Fruit fly (Drosophila melanogaster) whole organism, embryonic: Measurements from ENCODE around the gene Uev1A.

Experiments
- Abd-B ChIP-seq: fragments of 200-800 bp; sonication (Bioruptor generic); optimal IDR thresholded peaks from 2 replicates; lab custom pipeline; 2018; ENCODE audit warnings: missing biosample characterization, mild to moderate bottlenecking, missing genetic modification characterization, moderate library complexity
- Asciz ChIP-seq: fragments of 200-800 bp; sonication (Bioruptor generic); optimal IDR thresholded peaks from 2 replicates; lab custom pipeline; 2017; ENCODE audit warnings: missing biosample characterization, mild to moderate bottlenecking, missing genetic modification characterization, missing genetic modification reagents
- Atf3 ChIP-seq: fragments of 200-800 bp; sonication (Bioruptor generic); optimal IDR thresholded peaks from 3 replicates; lab custom pipeline; 2016; ENCODE audit warnings: missing biosample characterization, missing genetic modification characterization
- CG10209 ChIP-seq: fragments of 200-800 bp; sonication (Bioruptor generic); optimal IDR thresholded peaks from 3 replicates; lab custom pipeline; 2017; ENCODE audit warnings: missing biosample characterization, mild to moderate bottlenecking, missing genetic modification characterization, missing genetic modification reagents
- CG10565 ChIP-seq: fragments of 200-800 bp; sonication (Bioruptor generic); optimal IDR thresholded peaks from 3 replicates; lab custom pipeline; 2016; ENCODE audit warnings: missing biosample characterization, mild to moderate bottlenecking, missing genetic modification characterization
- CG10979 ChIP-seq: fragments of 200-800 bp; sonication (Bioruptor generic); optimal IDR thresholded peaks from 2 replicates; lab custom pipeline; 2018; ENCODE audit warnings: missing biosample characterization, mild to moderate bottlenecking, missing genetic modification characterization, moderate library complexity
- CG1603 ChIP-seq: fragments of 200-800 bp; sonication (Bioruptor generic); optimal IDR thresholded peaks from 2 replicates; lab custom pipeline; 2019; ENCODE audit warnings: missing biosample characterization, mild to moderate bottlenecking, missing genetic modification characterization, moderate library complexity
- CG16779 ChIP-seq: fragments of 200-800 bp; sonication (Bioruptor generic); IDR thresholded peaks from 2 replicates; pipeline ENCODE4 v1.3.6; 2022; ENCODE audit warnings: missing biosample characterization, missing genetic modification characterization
- CG17359 ChIP-seq: fragments of 200-800 bp; sonication (Bioruptor generic); optimal IDR thresholded peaks from 3 replicates; lab custom pipeline; 2018; ENCODE audit warnings: missing biosample characterization, mild to moderate bottlenecking, missing genetic modification characterization, moderate library complexity
- CG2199 ChIP-seq: fragments of 200-800 bp; sonication (Bioruptor generic); IDR thresholded peaks from 3 replicates; pipeline ENCODE4 v1.3.6; 2022; ENCODE audit warnings: missing biosample characterization, missing genetic modification characterization
- CG2202 ChIP-seq: fragments of 200-800 bp; sonication (Bioruptor generic); optimal IDR thresholded peaks from 2 replicates; lab custom pipeline; 2018; ENCODE audit warnings: missing biosample characterization, mild to moderate bottlenecking, missing genetic modification characterization
- CG3838 ChIP-seq: fragments of 200-800 bp; sonication (Bioruptor generic); optimal IDR thresholded peaks from 3 replicates; lab custom pipeline; 2016; ENCODE audit warnings: missing biosample characterization, missing genetic modification characterization
- CG4282 ChIP-seq: fragments of 200-800 bp; sonication (Bioruptor generic); optimal IDR thresholded peaks from 2 replicates; lab custom pipeline; 2016; ENCODE audit warnings: missing biosample characterization, missing genetic modification characterization
- CG8765 ChIP-seq: fragments of 200-800 bp; sonication (Bioruptor generic); IDR thresholded peaks from 2 replicates; pipeline ENCODE4 v1.3.6; 2022; ENCODE audit warnings: missing biosample characterization, missing genetic modification characterization
- CG9932 ChIP-seq: fragments of 200-800 bp; sonication (Bioruptor generic); IDR thresholded peaks from 2 replicates; pipeline ENCODE4 v1.3.6; 2022; ENCODE audit warnings: missing biosample characterization, missing genetic modification characterization
- Chrac-16 ChIP-seq: fragments of 200-800 bp; sonication (Bioruptor generic); optimal IDR thresholded peaks from 3 replicates; lab custom pipeline; 2016; ENCODE audit warnings: missing biosample characterization, missing genetic modification characterization
- Dip2 ChIP-seq: fragments of 200-800 bp; sonication (Bioruptor generic); IDR thresholded peaks from 2 replicates; pipeline ENCODE4 v1.3.6; 2022; ENCODE audit warnings: missing biosample characterization, missing genetic modification characterization
- Drgx ChIP-seq: fragments of 200-800 bp; sonication (Bioruptor generic); IDR thresholded peaks from 2 replicates; pipeline ENCODE4 v1.3.6; 2022; ENCODE audit warnings: missing biosample characterization, missing genetic modification characterization
- Ets97D ChIP-seq: fragments of 200-800 bp; sonication (Bioruptor generic); optimal IDR thresholded peaks from 3 replicates; lab custom pipeline; 2016; ENCODE audit warnings: missing biosample characterization, missing genetic modification characterization
- Hr3 ChIP-seq: fragments of 200-800 bp; sonication (Bioruptor generic); optimal IDR thresholded peaks from 3 replicates; lab custom pipeline; 2016; ENCODE audit warnings: missing biosample characterization, missing genetic modification characterization
- Lhr ChIP-seq: fragments of 200-800 bp; sonication (Bioruptor generic); optimal IDR thresholded peaks from 3 replicates; lab custom pipeline; 2017; ENCODE audit warnings: mild to moderate bottlenecking, missing biosample characterization, missing genetic modification reagents, missing genetic modification characterization
- Nf-YA ChIP-seq: fragments of 200-800 bp; sonication (Bioruptor generic); IDR thresholded peaks from 2 replicates; pipeline ENCODE4 v1.3.6; 2022; ENCODE audit warnings: missing biosample characterization, missing genetic modification characterization
- Ravus ChIP-seq: fragments of 200-800 bp; sonication (Bioruptor generic); IDR thresholded peaks from 2 replicates; pipeline ENCODE4 v1.3.6; 2022; ENCODE audit warnings: missing biosample characterization, missing genetic modification characterization
- Ssrp ChIP-seq: fragments of 200-800 bp; sonication (Bioruptor generic); optimal IDR thresholded peaks from 2 replicates; lab custom pipeline; 2018; ENCODE audit warnings: missing biosample characterization, mild to moderate bottlenecking, missing genetic modification characterization, moderate library complexity
- Xrp1 ChIP-seq: fragments of 200-800 bp; sonication (Bioruptor generic); IDR thresholded peaks from 2 replicates; pipeline ENCODE4 v1.3.6; 2022; ENCODE audit warnings: missing biosample characterization, missing genetic modification characterization
- ac ChIP-seq: fragments of 200-800 bp; sonication (Bioruptor generic); optimal IDR thresholded peaks from 3 replicates; lab custom pipeline; 2017; ENCODE audit warnings: missing biosample characterization, mild to moderate bottlenecking, missing genetic modification characterization
- cg ChIP-seq: fragments of 200-800 bp; sonication (Bioruptor generic); optimal IDR thresholded peaks from 3 replicates; lab custom pipeline; 2019; ENCODE audit warnings: missing biosample characterization, mild to moderate bottlenecking, missing genetic modification characterization, moderate library complexity
- dm ChIP-seq: fragments of 200-800 bp; sonication (Bioruptor generic); optimal IDR thresholded peaks from 3 replicates; lab custom pipeline; 2016; ENCODE audit warnings: missing biosample characterization, missing genetic modification characterization
- dmrt11E ChIP-seq: fragments of 200-800 bp; sonication (Bioruptor generic); optimal IDR thresholded peaks from 3 replicates; lab custom pipeline; 2018; ENCODE audit warnings: missing biosample characterization, mild to moderate bottlenecking, missing genetic modification characterization, moderate library complexity
- dmrt99B ChIP-seq: fragments of 200-800 bp; sonication (Bioruptor generic); optimal IDR thresholded peaks from 2 replicates; lab custom pipeline; 2018; ENCODE audit warnings: missing biosample characterization, mild to moderate bottlenecking, missing genetic modification characterization, moderate library complexity
- esg ChIP-seq: fragments of 200-800 bp; sonication (Bioruptor generic); conservative IDR thresholded peaks from 2 replicates; pipeline ENCODE4 v1.3.6; 2022; ENCODE audit warnings: missing biosample characterization, missing genetic modification characterization
- gsb-n ChIP-seq: fragments of 200-800 bp; sonication (Bioruptor generic); optimal IDR thresholded peaks from 3 replicates; lab custom pipeline; 2018; ENCODE audit warnings: missing biosample characterization, mild to moderate bottlenecking, missing genetic modification characterization
- ham ChIP-seq: fragments of 200-800 bp; sonication (Bioruptor generic); IDR thresholded peaks from 2 replicates; pipeline ENCODE4 v1.3.6; 2022; ENCODE audit warnings: missing biosample characterization, missing genetic modification characterization
- jing ChIP-seq: fragments of 200-800 bp; sonication (Bioruptor generic); optimal IDR thresholded peaks from 2 replicates; lab custom pipeline; 2018; ENCODE audit warnings: missing biosample characterization, mild to moderate bottlenecking, missing genetic modification characterization
- kay ChIP-seq: fragments of 200-800 bp; sonication (Bioruptor generic); optimal IDR thresholded peaks from 2 replicates; lab custom pipeline; 2016; ENCODE audit warnings: missing biosample characterization, missing genetic modification characterization
- ken ChIP-seq: fragments of 200-800 bp; sonication (Bioruptor generic); IDR thresholded peaks from 3 replicates; pipeline ENCODE4 v1.3.6; 2022; ENCODE audit warnings: missing biosample characterization, missing genetic modification characterization
- kni ChIP-seq: fragments of 200-800 bp; sonication (Bioruptor generic); optimal IDR thresholded peaks from 3 replicates; lab custom pipeline; 2017; ENCODE audit warnings: mild to moderate bottlenecking, missing biosample characterization, missing genetic modification reagents, missing genetic modification characterization
- lmd ChIP-seq: fragments of 200-800 bp; sonication (Bioruptor generic); IDR thresholded peaks from 2 replicates; pipeline ENCODE4 v1.3.6; 2022; ENCODE audit warnings: missing biosample characterization, missing genetic modification characterization
- nom ChIP-seq: fragments of 200-800 bp; sonication (Bioruptor generic); optimal IDR thresholded peaks from 2 replicates; lab custom pipeline; 2017; ENCODE audit warnings: missing biosample characterization, missing genetic modification characterization, mild to moderate bottlenecking, moderate library complexity, missing genetic modification reagents
- onecut ChIP-seq: fragments of 200-800 bp; sonication (Bioruptor generic); IDR thresholded peaks from 2 replicates; pipeline ENCODE4 v1.3.6; 2022; ENCODE audit warnings: missing biosample characterization, missing genetic modification characterization
- peb ChIP-seq: fragments of 200-800 bp; sonication (Bioruptor generic); IDR thresholded peaks from 2 replicates; pipeline ENCODE4 v1.3.6; 2022; ENCODE audit warnings: missing biosample characterization, missing genetic modification characterization
- prd ChIP-seq, 3 experiments: fragments of >200 bp in 2 of 3; fragments of 200-800 bp in 1 of 3; sonication (Bioruptor generic) in 1 of 3; optimal IDR thresholded peaks in 2 of 3; IDR thresholded peaks in 1 of 3; 2 replicates in 2 of 3; 3 replicates in 1 of 3; pipeline versions ENCODE4 v1.3.6 to Lab custom; 2017 to 2022; ENCODE audit warnings: missing biosample characterization in 1 of 3, missing genetic modification characterization in 1 of 3
- slp2 ChIP-seq: fragments of 200-800 bp; sonication (Bioruptor generic); optimal IDR thresholded peaks from 2 replicates; lab custom pipeline; 2016; ENCODE audit warnings: missing biosample characterization, missing genetic modification characterization
- sob ChIP-seq: fragments of 200-800 bp; sonication (Bioruptor generic); IDR thresholded peaks from 2 replicates; pipeline ENCODE4 v1.3.6; 2022; ENCODE audit warnings: missing biosample characterization, missing genetic modification characterization
- toy ChIP-seq: fragments of 200-800 bp; sonication (Bioruptor generic); IDR thresholded peaks from 2 replicates; pipeline ENCODE4 v1.3.6; 2022; ENCODE audit warnings: missing biosample characterization, missing genetic modification characterization
- tx ChIP-seq: fragments of 200-800 bp; sonication (Bioruptor generic); optimal IDR thresholded peaks from 2 replicates; lab custom pipeline; 2016; ENCODE audit warnings: missing biosample characterization, missing genetic modification characterization
- unc-4 ChIP-seq: fragments of 200-800 bp; sonication (Bioruptor generic); IDR thresholded peaks from 2 replicates; pipeline ENCODE4 v1.3.6; 2022; ENCODE audit warnings: missing biosample characterization, missing genetic modification characterization; ENCODE audit not compliant: partially characterized antibody
- wor ChIP-seq: fragments of 200-800 bp; sonication (Bioruptor generic); IDR thresholded peaks from 2 replicates; pipeline ENCODE4 v1.3.6; 2022; ENCODE audit warnings: missing biosample characterization, missing genetic modification characterization
- yki ChIP-seq: fragments of >200 bp; optimal IDR thresholded peaks from 3 replicates; lab custom pipeline; 2018
- zfh1 ChIP-seq: fragments of 200-800 bp; sonication (Bioruptor generic); IDR thresholded peaks from 3 replicates; pipeline ENCODE4 v1.3.6; 2022; ENCODE audit warnings: missing biosample characterization, missing genetic modification characterization

Uev1A gene

DNA sequence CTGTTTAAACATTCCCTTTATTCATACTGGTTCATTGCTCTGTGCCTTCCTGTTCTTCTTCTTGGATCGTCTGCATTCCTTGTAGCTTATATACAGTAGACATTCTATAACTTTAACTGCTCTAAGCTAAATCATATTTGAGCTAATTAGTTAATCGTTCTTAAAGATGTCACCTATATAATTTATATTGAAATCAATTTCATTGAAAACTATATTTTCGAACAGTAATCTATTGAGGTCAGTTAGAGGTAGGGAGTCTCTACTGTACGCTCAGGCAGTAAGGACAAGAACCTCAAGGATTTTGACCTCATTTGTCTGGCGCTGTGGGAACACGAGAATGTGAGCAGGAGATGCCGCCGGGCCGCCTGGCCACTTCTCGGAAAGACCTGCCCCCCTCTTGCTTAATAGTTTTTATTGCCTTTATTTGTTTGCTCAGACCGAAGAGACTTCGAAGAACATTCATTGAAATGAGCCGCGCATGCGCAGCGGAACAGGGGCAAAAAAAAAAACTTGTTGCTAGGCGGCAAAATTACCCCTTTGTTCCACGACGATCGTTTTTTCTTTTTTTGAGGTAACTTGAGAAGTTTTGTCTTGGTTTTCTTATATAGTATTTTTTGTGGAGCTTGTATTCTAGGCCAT lies 13.2 kb downstream of the Uev1A start (continued):
- no peak for TF ChIP-seq CG10565 (GFP tag; lab: Kevin White, UChicago)
- no peak for TF ChIP-seq CG3838 (GFP tag; lab: Kevin White, UChicago)
- TF ChIP-seq lmd (GFP tag; lab: Robert Waterston, UW): peak; percentile 42; the same call in 1 of the 2 replicates
- no peak for TF ChIP-seq tx (GFP tag; lab: Kevin White, UChicago)
- TF ChIP-seq Dip2 (GFP tag; lab: Robert Waterston, UW): no peak
- no peak for TF ChIP-seq Lhr (GFP tag; lab: Kevin White, UChicago)
- no peak for TF ChIP-seq cg (GFP tag; lab: Kevin White, UChicago)
- no peak for TF ChIP-seq dm (GFP tag; lab: Kevin White, UChicago)
- TF ChIP-seq dmrt99B (tag; lab: Kevin White, UChicago): peak; percentile 40
- TF ChIP-seq CG2199 (GFP tag; lab: Robert Waterston, UW): peak; percentile 51; the same call in 1 of the 3 replicates
- TF ChIP-seq Atf3 (GFP tag; lab: Kevin White, UChicago): no peak
- peak; percentile 33 for TF ChIP-seq Chrac-16 (GFP tag; lab: Kevin White, UChicago)
- no peak for TF ChIP-seq CG4282 (GFP tag; lab: Kevin White, UChicago)
- no peak for TF ChIP-seq kay (GFP tag; lab: Kevin White, UChicago)
- 0 out of 2 replicates have a peak, but pooled peaks have one; percentile 9 for TF ChIP-seq peb (GFP tag; lab: Robert Waterston, UW)
- no peak for TF ChIP-seq toy (GFP tag; lab: Robert Waterston, UW)
- peak; percentile 18 for TF ChIP-seq Hr3 (GFP tag; lab: Kevin White, UChicago)
- TF ChIP-seq Xrp1: peak; percentile 82
- TF ChIP-seq CG1603 (tag; lab: Kevin White, UChicago): peak; percentile 53
- no peak for TF ChIP-seq yki (lab: Kevin White, UChicago)
- TF ChIP-seq ac (GFP tag; lab: Kevin White, UChicago): peak; percentile 23
- no peak for TF ChIP-seq CG16779 (GFP tag; lab: Robert Waterston, UW)
- TF ChIP-seq onecut (GFP tag; lab: Robert Waterston, UW): no peak; the same call in 1 of the 2 replicates
- TF ChIP-seq esg: no peak
- peak; percentile 0 for TF ChIP-seq gsb-n (tag; lab: Kevin White, UChicago)
- TF ChIP-seq wor (GFP tag; lab: Robert Waterston, UW): no peak
- peak; percentile 14 for TF ChIP-seq CG10209
- TF ChIP-seq Ravus (GFP tag; lab: Robert Waterston, UW): no peak
- TF ChIP-seq CG9932 (GFP tag; lab: Robert Waterston, UW): no peak
- no peak for TF ChIP-seq unc-4 (GFP tag; lab: Robert Waterston, UW)
- TF ChIP-seq CG10979 (tag; lab: Kevin White, UChicago): peak; percentile 79
- TF ChIP-seq ham (GFP tag; lab: Robert Waterston, UW): no peak
- peak; percentile 24 for TF ChIP-seq kni (GFP tag; lab: Kevin White, UChicago)
- TF ChIP-seq Drgx (GFP tag; lab: Robert Waterston, UW): no peak
- no peak for TF ChIP-seq prd (optimal IDR thresholded peaks at IDR 0.05; lab: Kevin White, UChicago)
- TF ChIP-seq prd (GFP tag; IDR thresholded peaks at IDR 0.05; lab: Robert Waterston, UW): peak; percentile 91
- TF ChIP-seq CG8765 (GFP tag; lab: Robert Waterston, UW): peak; percentile 88
- TF ChIP-seq jing (GFP tag; lab: Kevin White, UChicago): no peak
- peak; percentile 91 for TF ChIP-seq nom (GFP tag; lab: Kevin White, UChicago)
- no peak for TF ChIP-seq Abd-B (GFP tag; lab: Kevin White, UChicago)
- no peak for TF ChIP-seq Asciz (GFP tag; lab: Kevin White, UChicago)
- peak; percentile 79 for TF ChIP-seq zfh1 (GFP tag; lab: Robert Waterston, UW)
- TF ChIP-seq ken (GFP tag; lab: Robert Waterston, UW): no peak
- TF ChIP-seq slp2 (GFP tag; lab: Kevin White, UChicago): no peak
- peak; percentile 1 for TF ChIP-seq CG2202 (tag; lab: Kevin White, UChicago)
- TF ChIP-seq Ssrp (tag; lab: Kevin White, UChicago): peak; percentile 2
- TF ChIP-seq dmrt11E (tag; lab: Kevin White, UChicago): peak; percentile 79
- TF ChIP-seq Ets97D: no peak
- 0 out of 2 replicates have a peak, but pooled peaks have one; percentile 9 for TF ChIP-seq Nf-YA
- TF ChIP-seq sob (GFP tag; lab: Robert Waterston, UW): no peak
- no peak for TF ChIP-seq CG17359 (tag; lab: Kevin White, UChicago)
